Fruit fly (Drosophila melanogaster): Measurements from ENCODE around the gene ND-B14.5B.

DNA sequence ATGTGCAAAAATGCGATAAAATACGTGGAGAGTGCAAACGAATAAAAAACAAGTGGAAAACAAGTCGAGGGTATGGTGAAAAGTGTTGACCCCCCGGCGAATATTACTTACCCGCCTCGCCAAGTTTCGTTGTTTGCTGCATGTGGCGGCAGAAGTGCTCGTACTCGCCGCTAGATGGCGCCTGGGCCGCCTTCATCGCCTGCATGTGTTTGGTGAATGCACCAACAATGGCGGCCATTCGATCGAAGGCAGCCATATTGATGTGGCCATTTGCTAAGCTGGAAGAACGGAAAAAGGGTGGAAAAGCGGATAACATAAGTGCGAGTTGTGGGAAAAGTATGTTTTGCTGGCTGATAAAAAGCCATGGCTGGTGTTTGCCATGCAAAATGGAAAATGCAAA, 37.6 kb upstream of the ND-B14.5B start:
- TF ChIP-seq scrt (GFP tag; optimal IDR thresholded peaks at IDR 0.05) (no peak), rib (GFP tag; IDR thresholded peaks at IDR 0.05) (no peak)

Data from whole organism, embryonic.